Fruit fly (Drosophila melanogaster) whole organism, embryonic: ENCODE measurements around the gene Rbp1-like.

Experiments used
- ATbp ChIP-seq: fragments of 200-800 bp; sonication (Bioruptor generic); optimal IDR thresholded peaks from 2 replicates; lab custom pipeline; 2017; ENCODE audit warnings: missing biosample characterization, mild to moderate bottlenecking, missing genetic modification characterization, missing genetic modification reagents
- CG14050 ChIP-seq: fragments of 200-800 bp; sonication (Bioruptor generic); IDR thresholded peaks from 3 replicates; pipeline ENCODE4 v1.3.6; 2022; ENCODE audit warnings: missing biosample characterization, missing genetic modification characterization
- CG15269 ChIP-seq: fragments of 200-800 bp; sonication (Bioruptor generic); optimal IDR thresholded peaks from 2 replicates; lab custom pipeline; 2018; ENCODE audit warnings: missing biosample characterization, mild to moderate bottlenecking, missing genetic modification characterization, moderate library complexity
- CG16813 ChIP-seq: fragments of 200-800 bp; sonication (Bioruptor generic); IDR thresholded peaks from 3 replicates; pipeline ENCODE4 v1.3.6; 2022; ENCODE audit warnings: missing biosample characterization, missing genetic modification characterization; ENCODE audit not compliant: partially characterized antibody
- CG18599 ChIP-seq: fragments of 200-800 bp; sonication (Bioruptor generic); optimal IDR thresholded peaks from 3 replicates; lab custom pipeline; 2017; ENCODE audit warnings: missing biosample characterization, missing genetic modification characterization, mild to moderate bottlenecking, moderate library complexity, missing genetic modification reagents
- CG18619 ChIP-seq: fragments of 200-800 bp; sonication (Bioruptor generic); optimal IDR thresholded peaks from 3 replicates; lab custom pipeline; 2017; ENCODE audit warnings: missing biosample characterization, mild to moderate bottlenecking, missing genetic modification characterization
- CG18764 ChIP-seq: fragments of 200-800 bp; sonication (Bioruptor generic); optimal IDR thresholded peaks from 3 replicates; lab custom pipeline; 2016; ENCODE audit warnings: missing biosample characterization, missing genetic modification characterization
- CG2129 ChIP-seq: fragments of 200-800 bp; sonication (Bioruptor generic); IDR thresholded peaks from 2 replicates; pipeline ENCODE4 v1.3.6; 2022; ENCODE audit warnings: missing biosample characterization, missing genetic modification characterization; ENCODE audit not compliant: partially characterized antibody
- CG2678 ChIP-seq: fragments of 200-800 bp; sonication (Bioruptor generic); optimal IDR thresholded peaks from 3 replicates; lab custom pipeline; 2019; ENCODE audit warnings: missing biosample characterization, mild to moderate bottlenecking, missing genetic modification characterization, moderate library complexity
- CG2712 ChIP-seq: fragments of 200-800 bp; optimal IDR thresholded peaks from 3 replicates; lab custom pipeline; 2019; ENCODE audit warnings: missing biosample characterization, mild to moderate bottlenecking, missing genetic modification characterization, moderate library complexity
- CG31365 ChIP-seq: fragments of 200-800 bp; sonication (Bioruptor generic); optimal IDR thresholded peaks from 2 replicates; lab custom pipeline; 2018; ENCODE audit warnings: missing biosample characterization, mild to moderate bottlenecking, missing genetic modification characterization
- CG31388 ChIP-seq: fragments of 200-800 bp; sonication (Bioruptor generic); optimal IDR thresholded peaks from 2 replicates; lab custom pipeline; 2016; ENCODE audit warnings: missing biosample characterization, missing genetic modification characterization
- CG3281 ChIP-seq: fragments of 200-800 bp; sonication (Bioruptor generic); optimal IDR thresholded peaks from 3 replicates; lab custom pipeline; 2017; ENCODE audit warnings: missing biosample characterization, mild to moderate bottlenecking, missing genetic modification characterization
- CG6683 ChIP-seq: fragments of 200-800 bp; sonication (Bioruptor generic); optimal IDR thresholded peaks from 2 replicates; lab custom pipeline; 2017; ENCODE audit warnings: missing biosample characterization, mild to moderate bottlenecking, missing genetic modification characterization, missing genetic modification reagents
- CG7357 ChIP-seq: fragments of 200-800 bp; sonication (Bioruptor generic); IDR thresholded peaks from 3 replicates; pipeline ENCODE4 v1.3.6; 2022; ENCODE audit warnings: missing biosample characterization, missing genetic modification characterization
- CoRest ChIP-seq: fragments of 200-800 bp; sonication (Bioruptor generic); optimal IDR thresholded peaks from 3 replicates; lab custom pipeline; 2018; ENCODE audit warnings: missing biosample characterization, mild to moderate bottlenecking, missing genetic modification characterization, moderate library complexity
- D19A ChIP-seq: fragments of 200-800 bp; optimal IDR thresholded peaks from 3 replicates; lab custom pipeline; 2019; ENCODE audit warnings: missing biosample characterization, mild to moderate bottlenecking, missing genetic modification characterization, moderate library complexity
- D19B ChIP-seq: fragments of 200-800 bp; sonication (Bioruptor generic); optimal IDR thresholded peaks from 2 replicates; lab custom pipeline; 2017; ENCODE audit warnings: missing biosample characterization, mild to moderate bottlenecking, missing genetic modification characterization
- Dfd ChIP-seq, 2 experiments: fragments of >200 bp; optimal IDR thresholded peaks; 2 replicates each; lab custom pipeline; 2017; ENCODE audit warnings: missing biosample characterization in 2 of 2, missing genetic modification characterization in 2 of 2
- Dip2 ChIP-seq: fragments of 200-800 bp; sonication (Bioruptor generic); IDR thresholded peaks from 2 replicates; pipeline ENCODE4 v1.3.6; 2022; ENCODE audit warnings: missing biosample characterization, missing genetic modification characterization
- Fer2 ChIP-seq: fragments of 200-800 bp; sonication (Bioruptor generic); optimal IDR thresholded peaks from 2 replicates; lab custom pipeline; 2018; ENCODE audit warnings: missing biosample characterization, mild to moderate bottlenecking, missing genetic modification characterization, moderate library complexity
- Hey ChIP-seq: fragments of 200-800 bp; sonication (Bioruptor generic); optimal IDR thresholded peaks from 3 replicates; lab custom pipeline; 2018; ENCODE audit warnings: missing biosample characterization, mild to moderate bottlenecking, missing genetic modification characterization
- Nf-YC ChIP-seq: fragments of 200-800 bp; optimal IDR thresholded peaks from 3 replicates; lab custom pipeline; 2019; ENCODE audit warnings: missing biosample characterization, mild to moderate bottlenecking, missing genetic modification characterization, moderate library complexity
- Pdp1 ChIP-seq, 2 experiments: fragments of 200-800 bp; sonication (Bioruptor generic); optimal IDR thresholded peaks; 3 replicates each; lab custom pipeline; 2016; ENCODE audit warnings: missing biosample characterization in 2 of 2, missing genetic modification characterization in 2 of 2, mild to moderate bottlenecking in 1 of 2, moderate library complexity in 1 of 2
- Ssrp ChIP-seq: fragments of 200-800 bp; sonication (Bioruptor generic); optimal IDR thresholded peaks from 2 replicates; lab custom pipeline; 2018; ENCODE audit warnings: missing biosample characterization, mild to moderate bottlenecking, missing genetic modification characterization, moderate library complexity
- Vsx1 ChIP-seq: fragments of 200-800 bp; sonication (Bioruptor generic); optimal IDR thresholded peaks from 2 replicates; lab custom pipeline; 2017; ENCODE audit warnings: missing biosample characterization, mild to moderate bottlenecking, missing genetic modification characterization, missing genetic modification reagents
- YL-1 ChIP-seq: fragments of 200-800 bp; sonication (Bioruptor generic); optimal IDR thresholded peaks from 3 replicates; lab custom pipeline; 2017; ENCODE audit warnings: missing biosample characterization, mild to moderate bottlenecking, missing genetic modification characterization
- amos ChIP-seq: fragments of 200-800 bp; sonication (Bioruptor generic); IDR thresholded peaks from 2 replicates; pipeline ENCODE4 v1.3.6; 2022; ENCODE audit warnings: missing biosample characterization, missing genetic modification characterization; ENCODE audit not compliant: partially characterized antibody
- br ChIP-seq: fragments of >200 bp; optimal IDR thresholded peaks from 2 replicates; lab custom pipeline; 2017
- bsh ChIP-seq, 2 experiments: fragments of 200-800 bp; sonication (Bioruptor generic); optimal IDR thresholded peaks; 2 replicates each; lab custom pipeline; 2017 to 2018; ENCODE audit warnings: mild to moderate bottlenecking in 2 of 2, missing biosample characterization in 2 of 2, missing genetic modification characterization in 2 of 2, moderate library complexity in 1 of 2
- cato ChIP-seq: fragments of 200-800 bp; sonication (Bioruptor generic); optimal IDR thresholded peaks from 2 replicates; lab custom pipeline; 2016; ENCODE audit warnings: missing biosample characterization, missing genetic modification characterization, borderline replicate concordance
- croc ChIP-seq: fragments of 200-800 bp; sonication (Bioruptor generic); conservative IDR thresholded peaks from 3 replicates; pipeline ENCODE4 v1.3.6; 2022; ENCODE audit warnings: missing biosample characterization, missing genetic modification characterization
- da ChIP-seq: fragments of 200-800 bp; sonication (Bioruptor generic); optimal IDR thresholded peaks from 2 replicates; lab custom pipeline; 2016; ENCODE audit warnings: missing biosample characterization, missing genetic modification characterization
- dpn ChIP-seq, 2 experiments: fragments of 200-800 bp; sonication (Bioruptor generic); optimal IDR thresholded peaks; 3 replicates each; lab custom pipeline; 2016; ENCODE audit warnings: missing biosample characterization in 2 of 2, missing genetic modification characterization in 2 of 2
- gt ChIP-seq: fragments of 200-800 bp; sonication (Bioruptor generic); IDR thresholded peaks from 2 replicates; pipeline ENCODE4 v1.3.6; 2022; ENCODE audit warnings: missing biosample characterization, missing genetic modification characterization
- hth ChIP-seq: fragments of >200 bp; optimal IDR thresholded peaks from 2 replicates; lab custom pipeline; 2017; ENCODE audit warnings: inconsistent platforms
- knrl ChIP-seq: fragments of 200-800 bp; sonication (Bioruptor generic); IDR thresholded peaks from 3 replicates; pipeline ENCODE4 v1.3.6; 2022; ENCODE audit warnings: missing biosample characterization, missing genetic modification characterization; ENCODE audit not compliant: partially characterized antibody
- lola ChIP-seq, 3 experiments: fragments of >200 bp in 2 of 3; fragments of 200-800 bp in 1 of 3; sonication (Bioruptor generic) in 1 of 3; optimal IDR thresholded peaks; 2 replicates each; lab custom pipeline; 2017 to 2019; ENCODE audit warnings: missing biosample characterization in 3 of 3, missing genetic modification characterization in 3 of 3, mild to moderate bottlenecking in 1 of 3, moderate library complexity in 1 of 3
- nerfin-1 ChIP-seq: fragments of 200-800 bp; sonication (Bioruptor generic); optimal IDR thresholded peaks from 3 replicates; lab custom pipeline; 2019; ENCODE audit warnings: missing biosample characterization, mild to moderate bottlenecking, missing genetic modification characterization, moderate library complexity
- org-1 ChIP-seq: fragments of 200-800 bp; sonication (Bioruptor generic); optimal IDR thresholded peaks from 2 replicates; lab custom pipeline; 2017; ENCODE audit warnings: missing biosample characterization, missing genetic modification characterization
- pfk ChIP-seq: fragments of 200-800 bp; sonication (Bioruptor generic); optimal IDR thresholded peaks from 2 replicates; lab custom pipeline; 2018; ENCODE audit warnings: missing biosample characterization, mild to moderate bottlenecking, missing genetic modification characterization, moderate library complexity
- pita ChIP-seq: fragments of 200-800 bp; sonication (Bioruptor generic); optimal IDR thresholded peaks from 2 replicates; lab custom pipeline; 2017; ENCODE audit warnings: missing biosample characterization, mild to moderate bottlenecking, missing genetic modification characterization
- ro ChIP-seq: fragments of 200-800 bp; sonication (Bioruptor generic); IDR thresholded peaks from 2 replicates; pipeline ENCODE4 v1.3.6; 2022; ENCODE audit warnings: missing biosample characterization, missing genetic modification characterization
- row ChIP-seq: fragments of 200-800 bp; sonication (Bioruptor generic); IDR thresholded peaks from 3 replicates; pipeline ENCODE4 v1.3.6; 2022; ENCODE audit warnings: missing biosample characterization, missing genetic modification characterization
- schlank ChIP-seq: fragments of 200-800 bp; sonication (Bioruptor generic); optimal IDR thresholded peaks from 2 replicates; lab custom pipeline; 2018; ENCODE audit warnings: missing biosample characterization, mild to moderate bottlenecking, missing genetic modification characterization
- tio ChIP-seq: fragments of 200-800 bp; sonication (Bioruptor generic); optimal IDR thresholded peaks from 2 replicates; lab custom pipeline; 2017; ENCODE audit warnings: missing biosample characterization, missing genetic modification characterization, inconsistent platforms
- unpg ChIP-seq: fragments of 200-800 bp; sonication (Bioruptor generic); optimal IDR thresholded peaks from 3 replicates; lab custom pipeline; 2018; ENCODE audit warnings: missing biosample characterization, mild to moderate bottlenecking, missing genetic modification characterization, moderate library complexity
- usp ChIP-seq: fragments of >200 bp; optimal IDR thresholded peaks from 2 replicates; lab custom pipeline; 2017; ENCODE audit warnings: missing biosample characterization, missing genetic modification characterization
- yki ChIP-seq: fragments of >200 bp; optimal IDR thresholded peaks from 3 replicates; lab custom pipeline; 2018
- zfh1 ChIP-seq: fragments of 200-800 bp; sonication (Bioruptor generic); IDR thresholded peaks from 3 replicates; pipeline ENCODE4 v1.3.6; 2022; ENCODE audit warnings: missing biosample characterization, missing genetic modification characterization

Rbp1-like gene

DNA sequence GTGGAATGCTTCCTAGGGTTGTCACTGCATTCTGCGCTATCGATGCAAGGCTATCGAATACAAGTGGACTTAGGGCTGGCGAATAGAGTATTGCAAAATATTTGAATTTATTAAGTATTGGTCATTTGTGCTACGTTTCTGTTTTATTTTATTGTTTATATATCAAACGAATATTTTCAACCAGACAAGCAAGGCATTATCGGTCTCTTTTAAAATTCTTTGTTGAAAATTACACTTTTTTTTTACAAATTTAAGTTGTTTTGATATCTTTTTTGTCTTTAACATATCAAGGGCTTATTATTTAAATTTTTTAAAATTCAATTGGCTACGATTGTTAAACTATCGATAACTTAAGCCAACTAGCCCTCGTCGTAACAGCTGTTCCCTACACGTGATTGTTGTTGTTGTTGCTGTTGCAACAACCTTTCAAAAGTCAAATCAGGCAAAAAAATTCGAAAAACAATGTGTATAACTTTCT lies 2.7 kb upstream of the Rbp1-like start, which contains the start of the genes Ype and CG1662 (continued):
- TF ChIP-seq Nf-YC (tag; lab: Kevin White, UChicago) (peak; percentile 76), da (GFP tag; lab: Kevin White, UChicago) (no peak), tio (GFP tag; lab: Kevin White, UChicago) (peak; percentile 67), pfk (GFP tag; lab: Kevin White, UChicago) (no peak), CoRest (tag; lab: Kevin White, UChicago) (peak; percentile 86), CG7357 (GFP tag; lab: Robert Waterston, UW) (0 out of 3 replicates have a peak, but pooled peaks have one; percentile 27), pita (GFP tag; lab: Kevin White, UChicago) (no peak), CG2712 (tag; lab: Kevin White, UChicago) (peak; percentile 78), croc (GFP tag; lab: Robert Waterston, UW) (peak; percentile 59), cato (GFP tag; lab: Kevin White, UChicago) (peak; percentile 51), knrl (peak; percentile 77), CG31365 (no peak), CG15269 (tag; lab: Kevin White, UChicago) (peak; percentile 76), Vsx1 (GFP tag; lab: Kevin White, UChicago) (peak; percentile 39), Fer2 (tag; lab: Kevin White, UChicago) (peak; percentile 65), CG18764 (peak; percentile 37), yki (lab: Kevin White, UChicago) (no peak), CG6683 (GFP tag; lab: Kevin White, UChicago) (peak; percentile 16), CG3281 (peak; percentile 77), CG14050 (0 out of 3 replicates have a peak, but pooled peaks have one; percentile 22), CG2129 (GFP tag; lab: Robert Waterston, UW) (peak; percentile 72), schlank (tag; lab: Kevin White, UChicago) (no peak), usp (GFP tag; lab: Kevin White, UChicago) (no peak), bsh (GFP tag; optimal IDR thresholded peaks at IDR 0.05; lab: Kevin White, UChicago) (peak in 1 of 2 experiments; percentile 58), Dfd (GFP tag; optimal IDR thresholded peaks at IDR 0.05; lab: Kevin White, UChicago) (no peak), org-1 (GFP tag; lab: Kevin White, UChicago) (peak; percentile 23), Ssrp (tag; lab: Kevin White, UChicago) (peak; percentile 71), hth (no peak), ATbp (GFP tag; lab: Kevin White, UChicago) (peak; percentile 13), ro (no peak), CG18599 (GFP tag; lab: Kevin White, UChicago) (peak; percentile 78), gt (GFP tag; lab: Robert Waterston, UW) (no peak), lola (GFP tag; optimal IDR thresholded peaks at IDR 0.05; lab: Kevin White, UChicago) (peak in 1 of 3 experiments; percentile 76), YL-1 (GFP tag; lab: Kevin White, UChicago) (peak; percentile 55), row (GFP tag; lab: Robert Waterston, UW) (peak; percentile 88), CG31388 (peak; percentile 7), nerfin-1 (tag; lab: Kevin White, UChicago) (peak; percentile 66), CG2678 (tag; lab: Kevin White, UChicago) (peak; percentile 83), Hey (tag; lab: Kevin White, UChicago) (no peak), amos (peak; percentile 70; the same call in 1 of the 2 replicates), D19A (tag; lab: Kevin White, UChicago) (peak; percentile 58), Dip2 (no peak), D19B (GFP tag; lab: Kevin White, UChicago) (peak; percentile 9), CG16813 (GFP tag; lab: Robert Waterston, UW) (peak; percentile 69), unpg (GFP tag; lab: Kevin White, UChicago) (peak; percentile 62), zfh1 (peak; percentile 62; the same call in 1 of the 3 replicates), Pdp1 (GFP tag; optimal IDR thresholded peaks at IDR 0.05; lab: Kevin White, UChicago) (peak; percentile 71 to 74), dpn (GFP tag; optimal IDR thresholded peaks at IDR 0.05; lab: Kevin White, UChicago) (peak; percentile 68 to 80), br (lab: Kevin White, UChicago) (no peak), CG18619 (GFP tag; lab: Kevin White, UChicago) (peak; percentile 65)
